Worm (Caenorhabditis elegans): ENCODE data around the gene C15F1.5.

The C15F1.5 gene

ce11 chrII:6927603-6928002, 42.8 kb downstream of the C15F1.5 start, which contains the start of gene F22D3.4:
F22D3.4 (minus strand) TSS chrII:6927603.
- TF ChIP-seq ceh-79 (tag; optimal IDR thresholded peaks at IDR 0.05): no peak
- TF ChIP-seq sea-2 (GFP tag; IDR thresholded peaks at IDR 0.05): no peak
- peak; percentile 43 for TF ChIP-seq nhr-80 (tag; optimal IDR thresholded peaks at IDR 0.05)

- TF ChIP-seq atf-7 (tag; optimal IDR thresholded peaks at IDR 0.05): peak; percentile 37
- 0 out of 2 replicates have a peak, but pooled peaks have one; percentile 8 for TF ChIP-seq F37B4.10 (GFP tag; IDR thresholded peaks at IDR 0.05)
- TF ChIP-seq ceh-40 (GFP tag; IDR thresholded peaks at IDR 0.05): no peak
These were observed 43.4 kb downstream of the C15F1.5 start for ce11 chrII:6927034-6927433.

- TF ChIP-seq zim-3 (tag; optimal IDR thresholded peaks at IDR 0.05): no peak
- TF ChIP-seq snpc-4 (GFP tag; optimal IDR thresholded peaks at IDR 0.05): no peak
- peak in 3 of 4 experiments; percentile 11 to 54 (median 23) for TF ChIP-seq snpc-4 (tag; optimal IDR thresholded peaks at IDR 0.05)
- TF ChIP-seq lsy-27 (tag; optimal IDR thresholded peaks at IDR 0.05; ENCODE audit: borderline replicate concordance, insufficient read depth): no peak
- peak; percentile 73 for TF ChIP-seq attf-5 (GFP tag; optimal IDR thresholded peaks at IDR 0.05)
- TF ChIP-seq lin-54 (GFP tag; optimal IDR thresholded peaks at IDR 0.05): peak; percentile 41
- no peak; the same call in 1 of the 2 replicates for TF ChIP-seq zfh-2 (GFP tag; conservative IDR thresholded peaks at IDR 0.05)
- TF ChIP-seq aptf-3 (GFP tag; IDR thresholded peaks at IDR 0.05): no peak
- TF ChIP-seq tlf-1 (GFP tag; optimal IDR thresholded peaks at IDR 0.05): no peak
- TF ChIP-seq efl-1 (GFP tag; optimal IDR thresholded peaks at IDR 0.05): no peak
- no peak for TF ChIP-seq ama-1 (optimal IDR thresholded peaks at IDR 0.05)
- TF ChIP-seq ama-1 (GFP tag; optimal IDR thresholded peaks at IDR 0.05): no peak
- TF ChIP-seq Y79H2A.3 (GFP tag; conservative IDR thresholded peaks at IDR 0.05): no peak
- TF ChIP-seq mcd-1 (GFP tag; IDR thresholded peaks at IDR 0.05): peak; percentile 52
- no peak for TF ChIP-seq ekl-4 (GFP tag; IDR thresholded peaks at IDR 0.05)
- no peak for TF ChIP-seq C17E4.6 (GFP tag; IDR thresholded peaks at IDR 0.05)
- no peak for TF ChIP-seq F57A8.1 (GFP tag; optimal IDR thresholded peaks at IDR 0.05)
- no peak for TF ChIP-seq T26A5.8 (tag; optimal IDR thresholded peaks at IDR 0.05)
- TF ChIP-seq hlh-26 (GFP tag; conservative IDR thresholded peaks at IDR 0.05): no peak
- TF ChIP-seq madf-10 (tag; optimal IDR thresholded peaks at IDR 0.05): peak; percentile 63
- TF ChIP-seq ztf-26 (tag; optimal IDR thresholded peaks at IDR 0.05): no peak
- TF ChIP-seq madf-3 (GFP tag; IDR thresholded peaks at IDR 0.05): no peak
- TF ChIP-seq D2030.7 (GFP tag; IDR thresholded peaks at IDR 0.05): no peak
- no peak for TF ChIP-seq mel-28 (tag; optimal IDR thresholded peaks at IDR 0.05; ENCODE audit: borderline replicate concordance)
- no peak for TF ChIP-seq F55B11.4 (tag; optimal IDR thresholded peaks at IDR 0.05; ENCODE audit: borderline replicate concordance, insufficient read depth)
- peak in 1 of 2 experiments; percentile 32 for TF ChIP-seq let-607 (tag; optimal IDR thresholded peaks at IDR 0.05)
- 0 out of 2 replicates have a peak, but pooled peaks have one; percentile 40 for TF ChIP-seq lir-1 (GFP tag; conservative IDR thresholded peaks at IDR 0.05)
- TF ChIP-seq xnd-1 (tag; optimal IDR thresholded peaks at IDR 0.05): no peak
- no peak for TF ChIP-seq hlh-12 (tag; optimal IDR thresholded peaks at IDR 0.05)
- TF ChIP-seq ztf-18 (tag; optimal IDR thresholded peaks at IDR 0.05): peak; percentile 21
- no peak for TF ChIP-seq nfya-1 (tag; optimal IDR thresholded peaks at IDR 0.05; ENCODE audit: borderline replicate concordance, insufficient read depth)
- no peak for TF ChIP-seq bed-2 (GFP tag; IDR thresholded peaks at IDR 0.05)
- TF ChIP-seq rpc-1 (optimal IDR thresholded peaks at IDR 0.05): no peak
- no peak for TF ChIP-seq rpc-1 (tag; optimal IDR thresholded peaks at IDR 0.05)
- TF ChIP-seq ceh-27 (GFP tag; optimal IDR thresholded peaks at IDR 0.05): peak; percentile 45
- TF ChIP-seq dpl-1 (GFP tag; optimal IDR thresholded peaks at IDR 0.05): no peak
- TF ChIP-seq athp-1 (tag; optimal IDR thresholded peaks at IDR 0.05): no peak
- no peak for TF ChIP-seq dpff-1 (tag; optimal IDR thresholded peaks at IDR 0.05)
- TF ChIP-seq akir-1 (GFP tag; optimal IDR thresholded peaks at IDR 0.05): no peak
- TF ChIP-seq nfyb-1 (GFP tag; IDR thresholded peaks at IDR 0.05): peak; percentile 46; the same call in 1 of the 2 replicates
- peak; percentile 47 for TF ChIP-seq atf-7 (tag; optimal IDR thresholded peaks at IDR 0.05)
- TF ChIP-seq tbx-9 (tag; optimal IDR thresholded peaks at IDR 0.05; ENCODE audit: borderline replicate concordance): no peak
These were observed 43.9 kb downstream of the C15F1.5 start for ce11 chrII:6926488-6926887.
